Fruit fly (Drosophila melanogaster) whole organism, embryonic: ENCODE data around the gene salm.

Experiments
- ATbp ChIP-seq: fragments of 200-800 bp; sonication (Bioruptor generic); optimal IDR thresholded peaks from 2 replicates; lab custom pipeline; 2017; ENCODE audit warnings: missing biosample characterization, mild to moderate bottlenecking, missing genetic modification characterization, missing genetic modification reagents
- CG10267 ChIP-seq: fragments of 200-800 bp; sonication (Bioruptor generic); optimal IDR thresholded peaks from 2 replicates; lab custom pipeline; 2018; ENCODE audit warnings: missing biosample characterization, mild to moderate bottlenecking, missing genetic modification characterization, moderate library complexity
- CG12391 ChIP-seq: fragments of 200-800 bp; sonication (Bioruptor generic); optimal IDR thresholded peaks from 3 replicates; lab custom pipeline; 2018; ENCODE audit warnings: missing biosample characterization, mild to moderate bottlenecking, missing genetic modification characterization, moderate library complexity
- CG13287 ChIP-seq: fragments of 200-800 bp; sonication (Bioruptor generic); IDR thresholded peaks from 2 replicates; pipeline ENCODE4 v1.3.6; 2022; ENCODE audit warnings: missing biosample characterization, missing genetic modification characterization; ENCODE audit not compliant: partially characterized antibody
- CG13424 ChIP-seq: fragments of 200-800 bp; sonication (Bioruptor generic); optimal IDR thresholded peaks from 2 replicates; lab custom pipeline; 2019; ENCODE audit warnings: missing biosample characterization, mild to moderate bottlenecking, missing genetic modification characterization, moderate library complexity
- CG14860 ChIP-seq: fragments of 200-800 bp; sonication (Bioruptor generic); IDR thresholded peaks from 3 replicates; pipeline ENCODE4 v1.3.6; 2022; ENCODE audit warnings: missing biosample characterization, missing genetic modification characterization; ENCODE audit not compliant: partially characterized antibody
- CG15696 ChIP-seq: fragments of 200-800 bp; sonication (Bioruptor generic); optimal IDR thresholded peaks from 2 replicates; lab custom pipeline; 2019; ENCODE audit warnings: missing biosample characterization, mild to moderate bottlenecking, missing genetic modification characterization, moderate library complexity
- CG30020 ChIP-seq: fragments of 200-800 bp; optimal IDR thresholded peaks from 2 replicates; lab custom pipeline; 2019; ENCODE audit warnings: missing biosample characterization, mild to moderate bottlenecking, missing genetic modification characterization, moderate library complexity
- CG3065 ChIP-seq: fragments of 200-800 bp; sonication (Bioruptor generic); optimal IDR thresholded peaks from 2 replicates; lab custom pipeline; 2016; ENCODE audit warnings: missing biosample characterization, missing genetic modification characterization
- CG31441 ChIP-seq: fragments of 200-800 bp; sonication (Bioruptor generic); IDR thresholded peaks from 2 replicates; pipeline ENCODE4 v1.3.6; 2022; ENCODE audit warnings: missing biosample characterization, missing genetic modification characterization
- CG43689 ChIP-seq: fragments of 200-800 bp; sonication (Bioruptor generic); IDR thresholded peaks from 2 replicates; pipeline ENCODE4 v1.3.6; 2022; ENCODE audit warnings: missing biosample characterization, missing genetic modification characterization
- CG4707 ChIP-seq: fragments of 200-800 bp; sonication (Bioruptor generic); optimal IDR thresholded peaks from 2 replicates; lab custom pipeline; 2018; ENCODE audit warnings: missing biosample characterization, mild to moderate bottlenecking, missing genetic modification characterization, moderate library complexity
- CG7357 ChIP-seq: fragments of 200-800 bp; sonication (Bioruptor generic); IDR thresholded peaks from 3 replicates; pipeline ENCODE4 v1.3.6; 2022; ENCODE audit warnings: missing biosample characterization, missing genetic modification characterization
- CG7745 ChIP-seq: fragments of 200-800 bp; sonication (Bioruptor generic); optimal IDR thresholded peaks from 2 replicates; lab custom pipeline; 2018; ENCODE audit warnings: missing biosample characterization, mild to moderate bottlenecking, missing genetic modification characterization, moderate library complexity
- CG8359 ChIP-seq: fragments of 200-800 bp; sonication (Bioruptor generic); optimal IDR thresholded peaks from 2 replicates; lab custom pipeline; 2017; ENCODE audit warnings: missing biosample characterization, mild to moderate bottlenecking, missing genetic modification characterization, borderline replicate concordance
- CG8388 ChIP-seq: fragments of 200-800 bp; sonication (Bioruptor generic); optimal IDR thresholded peaks from 2 replicates; lab custom pipeline; 2019; ENCODE audit warnings: missing biosample characterization, mild to moderate bottlenecking, missing genetic modification characterization, moderate library complexity
- CG9932 ChIP-seq: fragments of 200-800 bp; sonication (Bioruptor generic); IDR thresholded peaks from 2 replicates; pipeline ENCODE4 v1.3.6; 2022; ENCODE audit warnings: missing biosample characterization, missing genetic modification characterization
- CrebB ChIP-seq: fragments of 200-800 bp; sonication (Bioruptor generic); optimal IDR thresholded peaks from 3 replicates; lab custom pipeline; 2018; ENCODE audit warnings: missing biosample characterization, mild to moderate bottlenecking, missing genetic modification characterization
- D ChIP-seq, 2 experiments: fragments of 200-800 bp in 1 of 2; fragments of >200 bp in 1 of 2; sonication (Bioruptor generic) in 1 of 2; optimal IDR thresholded peaks; 2 replicates in 1 of 2; 3 replicates in 1 of 2; lab custom pipeline; 2017; ENCODE audit warnings: mild to moderate bottlenecking in 1 of 2, missing biosample characterization in 1 of 2, missing genetic modification characterization in 1 of 2, missing genetic modification reagents in 1 of 2
- Eip74EF ChIP-seq, 2 experiments: fragments of 200-800 bp in 1 of 2; fragments of >200 bp in 1 of 2; sonication (Bioruptor generic) in 1 of 2; optimal IDR thresholded peaks; 2 replicates each; lab custom pipeline; 2017 to 2019; ENCODE audit warnings: missing biosample characterization in 2 of 2, missing genetic modification characterization in 2 of 2, mild to moderate bottlenecking in 1 of 2, moderate library complexity in 1 of 2
- Ets65A ChIP-seq: fragments of 200-800 bp; sonication (Bioruptor generic); peaks from one replicate; lab custom pipeline; 2016; ENCODE audit warnings: missing biosample characterization, missing genetic modification characterization
- Ets97D ChIP-seq: fragments of 200-800 bp; sonication (Bioruptor generic); optimal IDR thresholded peaks from 3 replicates; lab custom pipeline; 2016; ENCODE audit warnings: missing biosample characterization, missing genetic modification characterization
- Fer2 ChIP-seq: fragments of 200-800 bp; sonication (Bioruptor generic); optimal IDR thresholded peaks from 2 replicates; lab custom pipeline; 2018; ENCODE audit warnings: missing biosample characterization, mild to moderate bottlenecking, missing genetic modification characterization, moderate library complexity
- Gsc ChIP-seq: fragments of 200-800 bp; sonication (Bioruptor generic); IDR thresholded peaks from 2 replicates; pipeline ENCODE4 v1.3.6; 2022; ENCODE audit warnings: missing biosample characterization, missing genetic modification characterization
- Hr3 ChIP-seq: fragments of 200-800 bp; sonication (Bioruptor generic); optimal IDR thresholded peaks from 3 replicates; lab custom pipeline; 2016; ENCODE audit warnings: missing biosample characterization, missing genetic modification characterization
- Hr78 ChIP-seq, 2 experiments: fragments of 200-800 bp in 1 of 2; fragments of >200 bp in 1 of 2; sonication (Bioruptor generic) in 1 of 2; optimal IDR thresholded peaks; 2 replicates each; lab custom pipeline; 2017 to 2019; ENCODE audit warnings: missing biosample characterization in 2 of 2, missing genetic modification characterization in 2 of 2, mild to moderate bottlenecking in 1 of 2, moderate library complexity in 1 of 2
- NfI ChIP-seq: fragments of 200-800 bp; sonication (Bioruptor generic); optimal IDR thresholded peaks from 3 replicates; lab custom pipeline; 2018; ENCODE audit warnings: missing biosample characterization, mild to moderate bottlenecking, missing genetic modification characterization, moderate library complexity
- Opbp ChIP-seq: fragments of 200-800 bp; sonication (Bioruptor generic); IDR thresholded peaks from 3 replicates; pipeline ENCODE4 v1.3.6; 2022; ENCODE audit warnings: missing biosample characterization, missing genetic modification characterization; ENCODE audit not compliant: partially characterized antibody
- Poxn ChIP-seq: fragments of 200-800 bp; sonication (Bioruptor generic); IDR thresholded peaks from 2 replicates; pipeline ENCODE4 v1.3.6; 2022; ENCODE audit warnings: missing biosample characterization, missing genetic modification characterization
- Sox100B ChIP-seq: fragments of 200-800 bp; sonication (Bioruptor generic); optimal IDR thresholded peaks from 3 replicates; lab custom pipeline; 2018; ENCODE audit warnings: missing biosample characterization, mild to moderate bottlenecking, missing genetic modification characterization
- Ssrp ChIP-seq: fragments of 200-800 bp; sonication (Bioruptor generic); optimal IDR thresholded peaks from 2 replicates; lab custom pipeline; 2018; ENCODE audit warnings: missing biosample characterization, mild to moderate bottlenecking, missing genetic modification characterization, moderate library complexity
- Trl ChIP-seq, 3 experiments: fragments of >200 bp in 2 of 3; fragments of 200-800 bp in 1 of 3; sonication (Bioruptor generic) in 1 of 3; optimal IDR thresholded peaks; 2 replicates in 1 of 3; 3 replicates in 2 of 3; lab custom pipeline; 2016 to 2017; ENCODE audit warnings: missing biosample characterization in 1 of 3, missing genetic modification characterization in 1 of 3
- Usf ChIP-seq: fragments of 200-800 bp; sonication (Bioruptor generic); optimal IDR thresholded peaks from 2 replicates; lab custom pipeline; 2017; ENCODE audit warnings: missing genotype, missing biosample characterization, missing genetic modification characterization
- az2 ChIP-seq: fragments of 200-800 bp; sonication (Bioruptor generic); optimal IDR thresholded peaks from 3 replicates; lab custom pipeline; 2016; ENCODE audit warnings: missing biosample characterization, missing genetic modification characterization
- bsh ChIP-seq, 2 experiments: fragments of 200-800 bp; sonication (Bioruptor generic); optimal IDR thresholded peaks; 2 replicates each; lab custom pipeline; 2017 to 2018; ENCODE audit warnings: mild to moderate bottlenecking in 2 of 2, missing biosample characterization in 2 of 2, missing genetic modification characterization in 2 of 2, moderate library complexity in 1 of 2
- dmrt11E ChIP-seq: fragments of 200-800 bp; sonication (Bioruptor generic); optimal IDR thresholded peaks from 3 replicates; lab custom pipeline; 2018; ENCODE audit warnings: missing biosample characterization, mild to moderate bottlenecking, missing genetic modification characterization, moderate library complexity
- fu2 ChIP-seq: fragments of 200-800 bp; sonication (Bioruptor generic); optimal IDR thresholded peaks from 2 replicates; lab custom pipeline; 2016; ENCODE audit warnings: missing biosample characterization, missing genetic modification characterization
- gfzf ChIP-seq: fragments of 200-800 bp; sonication (Bioruptor generic); optimal IDR thresholded peaks from 2 replicates; lab custom pipeline; 2016; ENCODE audit warnings: missing biosample characterization, mild to moderate bottlenecking, missing genetic modification characterization, moderate library complexity
- gsb-n ChIP-seq: fragments of 200-800 bp; sonication (Bioruptor generic); optimal IDR thresholded peaks from 3 replicates; lab custom pipeline; 2018; ENCODE audit warnings: missing biosample characterization, mild to moderate bottlenecking, missing genetic modification characterization
- kay ChIP-seq: fragments of 200-800 bp; sonication (Bioruptor generic); optimal IDR thresholded peaks from 2 replicates; lab custom pipeline; 2016; ENCODE audit warnings: missing biosample characterization, missing genetic modification characterization
- lola ChIP-seq, 3 experiments: fragments of >200 bp in 2 of 3; fragments of 200-800 bp in 1 of 3; sonication (Bioruptor generic) in 1 of 3; optimal IDR thresholded peaks; 2 replicates each; lab custom pipeline; 2017 to 2019; ENCODE audit warnings: missing biosample characterization in 3 of 3, missing genetic modification characterization in 3 of 3, mild to moderate bottlenecking in 1 of 3, moderate library complexity in 1 of 3
- maf-S ChIP-seq: fragments of 200-800 bp; sonication (Bioruptor generic); optimal IDR thresholded peaks from 2 replicates; lab custom pipeline; 2016; ENCODE audit warnings: missing biosample characterization, missing genetic modification characterization
- ranshi ChIP-seq: fragments of 200-800 bp; sonication (Bioruptor generic); IDR thresholded peaks from 2 replicates; pipeline ENCODE4 v1.3.6; 2022; ENCODE audit warnings: missing biosample characterization, missing genetic modification characterization
- so ChIP-seq: fragments of 200-800 bp; sonication (Bioruptor generic); IDR thresholded peaks from 3 replicates; pipeline ENCODE4 v1.3.6; 2022; ENCODE audit warnings: missing biosample characterization, missing genetic modification characterization
- ssp ChIP-seq: fragments of 200-800 bp; sonication (Bioruptor generic); IDR thresholded peaks from 2 replicates; pipeline ENCODE4 v1.3.6; 2022; ENCODE audit warnings: missing biosample characterization, missing genetic modification characterization
- trem ChIP-seq: fragments of 200-800 bp; optimal IDR thresholded peaks from 3 replicates; lab custom pipeline; 2019; ENCODE audit warnings: missing biosample characterization, mild to moderate bottlenecking, missing genetic modification characterization, moderate library complexity
- unpg ChIP-seq: fragments of 200-800 bp; sonication (Bioruptor generic); optimal IDR thresholded peaks from 3 replicates; lab custom pipeline; 2018; ENCODE audit warnings: missing biosample characterization, mild to moderate bottlenecking, missing genetic modification characterization, moderate library complexity
- yki ChIP-seq: fragments of >200 bp; optimal IDR thresholded peaks from 3 replicates; lab custom pipeline; 2018
- zf30C ChIP-seq: fragments of 200-800 bp; sonication (Bioruptor generic); optimal IDR thresholded peaks from 3 replicates; lab custom pipeline; 2018; ENCODE audit warnings: missing biosample characterization, mild to moderate bottlenecking, missing genetic modification characterization

The salm gene

DNA sequence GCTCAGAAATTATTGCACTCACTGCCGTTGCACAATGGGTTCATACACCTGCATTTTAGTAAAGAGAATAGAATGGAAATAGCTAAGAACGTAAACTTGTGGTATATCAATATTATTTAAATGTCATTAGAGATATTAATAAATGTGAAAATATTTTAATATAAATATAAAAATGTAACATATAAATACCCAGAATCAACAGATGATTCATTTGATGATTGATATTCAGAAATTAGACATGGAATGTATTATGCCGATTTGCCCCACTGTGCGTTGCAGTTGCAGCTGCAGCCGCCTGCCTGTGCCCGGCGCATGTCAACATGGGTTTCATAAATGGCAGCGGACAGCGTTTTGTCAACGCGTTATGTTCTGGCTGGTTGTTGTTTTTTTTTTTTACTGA is 24.6 kb upstream of the salm start (continued):
- TF ChIP-seq CG7357 (no peak), Ets97D (GFP tag; lab: Kevin White, UChicago) (no peak), yki (lab: Kevin White, UChicago) (no peak), CrebB (tag; lab: Kevin White, UChicago) (no peak), dmrt11E (tag; lab: Kevin White, UChicago) (peak; percentile 54), CG4707 (GFP tag; lab: Kevin White, UChicago) (peak; percentile 65), CG8388 (peak; percentile 25), D (optimal IDR thresholded peaks at IDR 0.05; lab: Kevin White, UChicago) (no peak), D (GFP tag; optimal IDR thresholded peaks at IDR 0.05; lab: Kevin White, UChicago) (peak; percentile 38), Hr78 (GFP tag; optimal IDR thresholded peaks at IDR 0.05; lab: Kevin White, UChicago) (no peak), CG13287 (GFP tag; lab: Robert Waterston, UW) (no peak), CG14860 (GFP tag; lab: Robert Waterston, UW) (no peak), trem (tag; lab: Kevin White, UChicago) (peak; percentile 8), CG13424 (tag; lab: Kevin White, UChicago) (no peak), CG43689 (GFP tag; lab: Robert Waterston, UW) (no peak), Sox100B (GFP tag; lab: Kevin White, UChicago) (no peak), Trl (optimal IDR thresholded peaks at IDR 0.05; lab: Kevin White, UChicago) (no peak), Trl (GFP tag; optimal IDR thresholded peaks at IDR 0.05; lab: Kevin White, UChicago) (no peak), ssp (GFP tag; lab: Robert Waterston, UW) (no peak), bsh (GFP tag; optimal IDR thresholded peaks at IDR 0.05; lab: Kevin White, UChicago) (peak in 1 of 2 experiments; percentile 49), kay (GFP tag; lab: Kevin White, UChicago) (no peak), CG31441 (GFP tag; lab: Robert Waterston, UW) (peak; percentile 48; the same call in 1 of the 2 replicates), Poxn (GFP tag; lab: Robert Waterston, UW) (no peak), NfI (GFP tag; lab: Kevin White, UChicago) (no peak), CG9932 (no peak), Ets65A (GFP tag; lab: Kevin White, UChicago) (no peak), zf30C (GFP tag; lab: Kevin White, UChicago) (no peak), Eip74EF (GFP tag; optimal IDR thresholded peaks at IDR 0.05; lab: Kevin White, UChicago) (no peak), ranshi (no peak), maf-S (no peak), unpg (GFP tag; lab: Kevin White, UChicago) (peak; percentile 14), Fer2 (no peak), gfzf (GFP tag; lab: Kevin White, UChicago) (no peak), Opbp (GFP tag; lab: Robert Waterston, UW) (no peak), ATbp (GFP tag; lab: Kevin White, UChicago) (no peak), lola (GFP tag; optimal IDR thresholded peaks at IDR 0.05; lab: Kevin White, UChicago) (peak in 1 of 3 experiments; percentile 68), CG8359 (GFP tag; lab: Kevin White, UChicago) (no peak), CG30020 (no peak), Ssrp (tag; lab: Kevin White, UChicago) (peak; percentile 26), CG3065 (GFP tag; lab: Kevin White, UChicago) (no peak), CG15696 (tag; lab: Kevin White, UChicago) (peak; percentile 50), Hr3 (GFP tag; lab: Kevin White, UChicago) (no peak), so (GFP tag; lab: Robert Waterston, UW) (no peak), CG12391 (tag; lab: Kevin White, UChicago) (peak; percentile 6), gsb-n (tag; lab: Kevin White, UChicago) (no peak), fu2 (GFP tag; lab: Kevin White, UChicago) (no peak), Usf (GFP tag; lab: Kevin White, UChicago) (no peak), az2 (GFP tag; lab: Kevin White, UChicago) (no peak), Gsc (GFP tag; lab: Robert Waterston, UW) (no peak), CG7745 (tag; lab: Kevin White, UChicago) (no peak), CG10267 (tag; lab: Kevin White, UChicago) (peak; percentile 17)
